Fruit fly (Drosophila melanogaster) whole organism, prepupa: ENCODE data around the gene rdgA.

Source experiments
- Blimp-1 ChIP-seq: fragments of 200-800 bp; sonication (Bioruptor generic); optimal IDR thresholded peaks from 3 replicates; lab custom pipeline; 2017; ENCODE audit warnings: missing biosample characterization, missing genetic modification characterization, mild to moderate bottlenecking, moderate library complexity, missing genetic modification reagents
- CG10631 ChIP-seq: fragments of 200-800 bp; sonication (Bioruptor generic); optimal IDR thresholded peaks from 2 replicates; lab custom pipeline; 2016; ENCODE audit warnings: missing biosample characterization, missing genetic modification characterization
- CG10669 ChIP-seq: fragments of 200-800 bp; sonication (Bioruptor generic); optimal IDR thresholded peaks from 3 replicates; lab custom pipeline; 2018; ENCODE audit warnings: missing biosample characterization, mild to moderate bottlenecking, missing genetic modification characterization, moderate library complexity
- CG11294 ChIP-seq: fragments of 200-800 bp; sonication (Bioruptor generic); IDR thresholded peaks from 2 replicates; pipeline ENCODE4 v1.3.6; 2022; ENCODE audit warnings: missing biosample characterization, missing genetic modification characterization
- CG11762 ChIP-seq: fragments of 200-800 bp; sonication (Bioruptor generic); optimal IDR thresholded peaks from 3 replicates; lab custom pipeline; 2016; ENCODE audit warnings: missing biosample characterization, missing genetic modification characterization; ENCODE audit not compliant: insufficient read depth
- CG15336 ChIP-seq: fragments of 200-800 bp; sonication (Bioruptor generic); IDR thresholded peaks from 2 replicates; pipeline ENCODE4 v1.3.6; 2022; ENCODE audit warnings: missing biosample characterization, missing genetic modification characterization
- CG3032 ChIP-seq: fragments of 200-800 bp; optimal IDR thresholded peaks from 2 replicates; lab custom pipeline; 2019; ENCODE audit warnings: missing biosample characterization, mild to moderate bottlenecking, missing genetic modification characterization, moderate library complexity
- CG32006 ChIP-seq: fragments of 200-800 bp; sonication (Bioruptor generic); optimal IDR thresholded peaks from 3 replicates; lab custom pipeline; 2017; ENCODE audit warnings: missing biosample characterization, mild to moderate bottlenecking, missing genetic modification characterization
- CG34406 ChIP-seq: fragments of 200-800 bp; sonication (Bioruptor generic); optimal IDR thresholded peaks from 3 replicates; lab custom pipeline; 2016; ENCODE audit warnings: missing biosample characterization, missing genetic modification characterization
- CG3919 ChIP-seq: fragments of 200-800 bp; sonication (Bioruptor generic); optimal IDR thresholded peaks from 3 replicates; lab custom pipeline; 2016; ENCODE audit warnings: missing biosample characterization, missing genetic modification characterization
- CG4318 ChIP-seq: fragments of 200-800 bp; sonication (Bioruptor generic); optimal IDR thresholded peaks from 3 replicates; lab custom pipeline; 2017; ENCODE audit warnings: missing biosample characterization, mild to moderate bottlenecking, missing genetic modification characterization
- CG6163 ChIP-seq: fragments of 200-800 bp; sonication (Bioruptor generic); IDR thresholded peaks from 3 replicates; pipeline ENCODE4 v1.3.6; 2022; ENCODE audit warnings: missing biosample characterization, missing genetic modification characterization
- CG6276 ChIP-seq: fragments of 200-800 bp; sonication (Bioruptor generic); optimal IDR thresholded peaks from 2 replicates; lab custom pipeline; 2017; ENCODE audit warnings: missing biosample characterization, mild to moderate bottlenecking, missing genetic modification characterization
- CG6792 ChIP-seq: fragments of 200-800 bp; sonication (Bioruptor generic); optimal IDR thresholded peaks from 3 replicates; lab custom pipeline; 2016; ENCODE audit warnings: missing biosample characterization, missing genetic modification characterization
- CG6808 ChIP-seq: fragments of 200-800 bp; sonication (Bioruptor generic); optimal IDR thresholded peaks from 3 replicates; lab custom pipeline; 2017; ENCODE audit warnings: missing biosample characterization, missing genetic modification characterization, mild to moderate bottlenecking, moderate library complexity, missing genetic modification reagents
- CG6854 ChIP-seq: fragments of 200-800 bp; sonication (Bioruptor generic); optimal IDR thresholded peaks from 2 replicates; lab custom pipeline; 2017; ENCODE audit warnings: missing biosample characterization, mild to moderate bottlenecking, missing genetic modification characterization
- CG7368 ChIP-seq: fragments of 200-800 bp; sonication (Bioruptor generic); optimal IDR thresholded peaks from 3 replicates; lab custom pipeline; 2016; ENCODE audit warnings: missing biosample characterization, missing genetic modification characterization
- CG8119 ChIP-seq: fragments of 200-800 bp; sonication (Bioruptor generic); IDR thresholded peaks from 3 replicates; pipeline ENCODE4 v1.3.6; 2022; ENCODE audit warnings: missing biosample characterization, missing genetic modification characterization
- CG8319 ChIP-seq: fragments of 200-800 bp; sonication (Bioruptor generic); optimal IDR thresholded peaks from 3 replicates; lab custom pipeline; 2016; ENCODE audit warnings: missing biosample characterization, missing genetic modification characterization
- CG8632 ChIP-seq: fragments of 200-800 bp; sonication (Bioruptor generic); optimal IDR thresholded peaks from 3 replicates; lab custom pipeline; 2016; ENCODE audit warnings: missing biosample characterization, missing genetic modification characterization
- Eip78C ChIP-seq: fragments of 200-800 bp; sonication (Bioruptor generic); peaks from one replicate; lab custom pipeline; 2016; ENCODE audit warnings: missing biosample characterization, missing genetic modification characterization
- Eip93F ChIP-seq: fragments of 200-800 bp; sonication (Bioruptor generic); optimal IDR thresholded peaks from 2 replicates; lab custom pipeline; 2016; ENCODE audit warnings: missing biosample characterization, mild to moderate bottlenecking, missing genetic modification characterization
- Ets96B ChIP-seq: fragments of 200-800 bp; optimal IDR thresholded peaks from 2 replicates; lab custom pipeline; 2019; ENCODE audit warnings: missing biosample characterization, mild to moderate bottlenecking, missing genetic modification characterization, moderate library complexity
- Gug ChIP-seq: fragments of 200-800 bp; sonication (Bioruptor generic); IDR thresholded peaks from 2 replicates; pipeline ENCODE4 v1.3.6; 2022; ENCODE audit warnings: missing biosample characterization, missing genetic modification characterization
- Hr38 ChIP-seq: sonication (Bioruptor generic); optimal IDR thresholded peaks from 2 replicates; lab custom pipeline; 2016; ENCODE audit warnings: missing biosample characterization, missing genetic modification characterization
- Hr39 ChIP-seq: fragments of 200-800 bp; sonication (Bioruptor generic); optimal IDR thresholded peaks from 2 replicates; lab custom pipeline; 2016; ENCODE audit warnings: missing biosample characterization, missing genetic modification characterization
- Hr4 ChIP-seq: fragments of 200-800 bp; sonication (Bioruptor generic); optimal IDR thresholded peaks from 3 replicates; lab custom pipeline; 2016; ENCODE audit warnings: missing biosample characterization, missing genetic modification characterization
- Lpt ChIP-seq: fragments of 200-800 bp; sonication (Bioruptor generic); optimal IDR thresholded peaks from 3 replicates; lab custom pipeline; 2016; ENCODE audit warnings: missing biosample characterization, missing genetic modification characterization
- Met ChIP-seq: fragments of 200-800 bp; sonication (Bioruptor generic); optimal IDR thresholded peaks from 3 replicates; lab custom pipeline; 2016; ENCODE audit warnings: missing biosample characterization, missing genetic modification characterization
- OdsH ChIP-seq: fragments of 200-800 bp; sonication (Bioruptor generic); optimal IDR thresholded peaks from 3 replicates; lab custom pipeline; 2016; ENCODE audit warnings: missing biosample characterization, missing genetic modification characterization
- Smox ChIP-seq: fragments of 200-800 bp; sonication (Bioruptor generic); optimal IDR thresholded peaks from 3 replicates; lab custom pipeline; 2016; ENCODE audit warnings: missing biosample characterization, missing genetic modification characterization
- Sox14 ChIP-seq: fragments of 200-800 bp; sonication (Bioruptor generic); optimal IDR thresholded peaks from 3 replicates; lab custom pipeline; 2016; ENCODE audit warnings: missing biosample characterization, missing genetic modification characterization
- Sox15 ChIP-seq: fragments of 200-800 bp; sonication (Bioruptor generic); optimal IDR thresholded peaks from 3 replicates; lab custom pipeline; 2016; ENCODE audit warnings: missing biosample characterization, missing genetic modification characterization
- achi ChIP-seq: fragments of 200-800 bp; sonication (Bioruptor generic); optimal IDR thresholded peaks from 3 replicates; lab custom pipeline; 2016; ENCODE audit warnings: missing biosample characterization, missing genetic modification characterization
- acj6 ChIP-seq: fragments of 200-800 bp; sonication (Bioruptor generic); optimal IDR thresholded peaks from 3 replicates; lab custom pipeline; 2016; ENCODE audit warnings: missing biosample characterization, missing genetic modification characterization
- cyc ChIP-seq: fragments of 200-800 bp; sonication (Bioruptor generic); optimal IDR thresholded peaks from 3 replicates; lab custom pipeline; 2016; ENCODE audit warnings: missing biosample characterization, missing genetic modification characterization
- dac ChIP-seq: fragments of 200-800 bp; sonication (Bioruptor generic); optimal IDR thresholded peaks from 2 replicates; lab custom pipeline; 2017; ENCODE audit warnings: missing biosample characterization, mild to moderate bottlenecking, missing genetic modification characterization
- dsx ChIP-seq: fragments of 200-800 bp; optimal IDR thresholded peaks from 3 replicates; lab custom pipeline; 2019; ENCODE audit warnings: missing biosample characterization, mild to moderate bottlenecking, missing genetic modification characterization, moderate library complexity; ENCODE audit not compliant: poor library complexity, severe bottlenecking
- eg ChIP-seq: fragments of 200-800 bp; sonication (Bioruptor generic); IDR thresholded peaks from 3 replicates; pipeline ENCODE4 v1.3.6; 2022; ENCODE audit warnings: missing biosample characterization, missing genetic modification characterization
- esn ChIP-seq: fragments of 200-800 bp; sonication (Bioruptor generic); optimal IDR thresholded peaks from 2 replicates; lab custom pipeline; 2016; ENCODE audit warnings: missing biosample characterization, mild to moderate bottlenecking, missing genetic modification characterization, moderate library complexity
- fd59A ChIP-seq: fragments of 200-800 bp; sonication (Bioruptor generic); optimal IDR thresholded peaks from 2 replicates; lab custom pipeline; 2017; ENCODE audit warnings: missing biosample characterization, mild to moderate bottlenecking, missing genetic modification characterization, missing genetic modification reagents
- fd85E ChIP-seq: fragments of 200-800 bp; sonication (Bioruptor generic); optimal IDR thresholded peaks from 3 replicates; lab custom pipeline; 2016; ENCODE audit warnings: missing biosample characterization, missing genetic modification characterization
- fkh ChIP-seq: fragments of 200-800 bp; sonication (Bioruptor generic); optimal IDR thresholded peaks from 3 replicates; lab custom pipeline; 2017; ENCODE audit warnings: missing biosample characterization, mild to moderate bottlenecking, missing genetic modification characterization, moderate library complexity
- lz ChIP-seq: fragments of 200-800 bp; sonication (Bioruptor generic); optimal IDR thresholded peaks from 3 replicates; lab custom pipeline; 2016; ENCODE audit warnings: missing biosample characterization, missing genetic modification characterization
- net ChIP-seq: fragments of 200-800 bp; sonication (Bioruptor generic); optimal IDR thresholded peaks from 3 replicates; lab custom pipeline; 2016; ENCODE audit warnings: missing biosample characterization, missing genetic modification characterization
- pdm3 ChIP-seq: fragments of 200-800 bp; sonication (Bioruptor generic); optimal IDR thresholded peaks from 3 replicates; lab custom pipeline; 2016; ENCODE audit warnings: missing biosample characterization, missing genetic modification characterization
- salr ChIP-seq, 2 experiments: fragments of 200-800 bp; sonication (Bioruptor generic); optimal IDR thresholded peaks; 3 replicates each; lab custom pipeline; 2016 to 2018; ENCODE audit warnings: missing biosample characterization in 2 of 2, missing genetic modification characterization in 2 of 2, mild to moderate bottlenecking in 1 of 2
- spab ChIP-seq: fragments of 200-800 bp; sonication (Bioruptor generic); optimal IDR thresholded peaks from 2 replicates; lab custom pipeline; 2017; ENCODE audit warnings: missing biosample characterization, mild to moderate bottlenecking, missing genetic modification characterization, missing genetic modification reagents
- ss ChIP-seq, 2 experiments: fragments of 200-800 bp; sonication (Bioruptor generic); optimal IDR thresholded peaks; 2 replicates in 1 of 2; 3 replicates in 1 of 2; lab custom pipeline; 2017 to 2018; ENCODE audit warnings: mild to moderate bottlenecking in 2 of 2, missing biosample characterization in 2 of 2, missing genetic modification characterization in 2 of 2, moderate library complexity in 1 of 2
- svp ChIP-seq: fragments of 200-800 bp; sonication (Bioruptor generic); peaks from one replicate; lab custom pipeline; 2016; ENCODE audit warnings: missing biosample characterization, missing genetic modification characterization
- topi ChIP-seq: fragments of 200-800 bp; sonication (Bioruptor generic); optimal IDR thresholded peaks from 3 replicates; lab custom pipeline; 2016; ENCODE audit warnings: missing biosample characterization, missing genetic modification characterization

The rdgA gene

dm6 chrX:9075641-9076324, 168.9 kb downstream of the rdgA start:
- TF ChIP-seq CG6854 (GFP tag; lab: Kevin White, UChicago) (no peak), cyc (GFP tag; lab: Kevin White, UChicago) (peak; percentile 60), pdm3 (GFP tag; lab: Kevin White, UChicago) (peak; percentile 65), achi (GFP tag; lab: Kevin White, UChicago) (peak; percentile 56), CG3919 (GFP tag; lab: Kevin White, UChicago) (peak; percentile 75), ss (GFP tag; optimal IDR thresholded peaks at IDR 0.05; lab: Kevin White, UChicago) (peak in 1 of 2 experiments; percentile 70), CG8632 (GFP tag; lab: Kevin White, UChicago) (peak; percentile 61), OdsH (peak; percentile 72), Sox14 (peak; percentile 64), Smox (GFP tag; lab: Kevin White, UChicago) (peak; percentile 66), dac (peak; percentile 27), CG11762 (peak; percentile 68), CG6276 (peak; percentile 58), Eip78C (GFP tag; lab: Kevin White, UChicago) (peak; percentile 92), Blimp-1 (GFP tag; lab: Kevin White, UChicago) (peak; percentile 52), CG15336 (GFP tag; lab: Robert Waterston, UW) (peak; percentile 49), eg (GFP tag; lab: Robert Waterston, UW) (peak; percentile 59; the same call in 2 of the 3 replicates), fd59A (GFP tag; lab: Kevin White, UChicago) (peak; percentile 34), fkh (GFP tag; lab: Kevin White, UChicago) (no peak), Met (peak; percentile 71), CG4318 (GFP tag; lab: Kevin White, UChicago) (peak; percentile 50), CG10631 (GFP tag; lab: Kevin White, UChicago) (peak; percentile 43), CG8119 (GFP tag; lab: Robert Waterston, UW) (peak; percentile 62; the same call in 2 of the 3 replicates), Hr39 (peak; percentile 66), Eip93F (GFP tag; lab: Kevin White, UChicago) (peak; percentile 4), CG8319 (GFP tag; lab: Kevin White, UChicago) (peak; percentile 60), acj6 (GFP tag; lab: Kevin White, UChicago) (peak; percentile 67), salr (GFP tag; optimal IDR thresholded peaks at IDR 0.05; lab: Kevin White, UChicago) (peak in 1 of 2 experiments; percentile 76), CG10669 (GFP tag; lab: Kevin White, UChicago) (peak; percentile 40), spab (peak; percentile 32), Gug (GFP tag; lab: Robert Waterston, UW) (no peak; the same call in 1 of the 2 replicates), CG6792 (GFP tag; lab: Kevin White, UChicago) (peak; percentile 54), CG11294 (GFP tag; lab: Robert Waterston, UW) (no peak), Hr4 (peak; percentile 66), esn (peak; percentile 73), net (GFP tag; lab: Kevin White, UChicago) (peak; percentile 78), Sox15 (GFP tag; lab: Kevin White, UChicago) (peak; percentile 61), Lpt (GFP tag; lab: Kevin White, UChicago) (peak; percentile 53), CG7368 (GFP tag; lab: Kevin White, UChicago) (peak; percentile 53), CG32006 (peak; percentile 74), svp (GFP tag; lab: Kevin White, UChicago) (peak; percentile 88), CG3032 (tag; lab: Kevin White, UChicago) (peak; percentile 42), lz (GFP tag; lab: Kevin White, UChicago) (peak; percentile 70), Ets96B (no peak), CG6163 (GFP tag; lab: Robert Waterston, UW) (peak; percentile 38; the same call in 1 of the 3 replicates), Hr38 (GFP tag; lab: Kevin White, UChicago) (no peak), dsx (GFP tag; lab: Kevin White, UChicago) (no peak), CG6808 (GFP tag; lab: Kevin White, UChicago) (peak; percentile 70), topi (GFP tag; lab: Kevin White, UChicago) (peak; percentile 70), fd85E (GFP tag; lab: Kevin White, UChicago) (no peak), CG34406 (GFP tag; lab: Kevin White, UChicago) (peak; percentile 66)
